Fruit fly (Drosophila melanogaster) whole organism, embryonic: ENCODE results near the gene Tsp5D.

Source experiments
- Blimp-1 ChIP-seq: fragments of 200-800 bp; sonication (Bioruptor generic); optimal IDR thresholded peaks from 3 replicates; lab custom pipeline; 2018; ENCODE audit warnings: missing biosample characterization, missing genetic modification characterization, mild to moderate bottlenecking, moderate library complexity, missing genetic modification reagents
- BtbVII ChIP-seq: fragments of 200-800 bp; sonication (Bioruptor generic); optimal IDR thresholded peaks from 3 replicates; lab custom pipeline; 2017; ENCODE audit warnings: missing biosample characterization, mild to moderate bottlenecking, missing genetic modification characterization
- CG10209 ChIP-seq: fragments of 200-800 bp; sonication (Bioruptor generic); optimal IDR thresholded peaks from 3 replicates; lab custom pipeline; 2017; ENCODE audit warnings: missing biosample characterization, mild to moderate bottlenecking, missing genetic modification characterization, missing genetic modification reagents
- CG10267 ChIP-seq: fragments of 200-800 bp; sonication (Bioruptor generic); optimal IDR thresholded peaks from 2 replicates; lab custom pipeline; 2018; ENCODE audit warnings: missing biosample characterization, mild to moderate bottlenecking, missing genetic modification characterization, moderate library complexity
- CG10462 ChIP-seq: fragments of 200-800 bp; sonication (Bioruptor generic); optimal IDR thresholded peaks from 2 replicates; lab custom pipeline; 2016; ENCODE audit warnings: missing biosample characterization, missing genetic modification characterization
- CG11696 ChIP-seq: fragments of 200-800 bp; sonication (Bioruptor generic); IDR thresholded peaks from 2 replicates; pipeline ENCODE4 v1.3.6; 2022; ENCODE audit warnings: missing biosample characterization, missing genetic modification characterization
- CG12071 ChIP-seq: fragments of 200-800 bp; sonication (Bioruptor generic); optimal IDR thresholded peaks from 3 replicates; lab custom pipeline; 2018; ENCODE audit warnings: missing biosample characterization, mild to moderate bottlenecking, missing genetic modification characterization
- CG12155 ChIP-seq: fragments of 200-800 bp; sonication (Bioruptor generic); optimal IDR thresholded peaks from 3 replicates; lab custom pipeline; 2016; ENCODE audit warnings: missing biosample characterization, missing genetic modification characterization
- CG13296 ChIP-seq: fragments of 200-800 bp; sonication (Bioruptor generic); optimal IDR thresholded peaks from 3 replicates; lab custom pipeline; 2018; ENCODE audit warnings: missing biosample characterization, mild to moderate bottlenecking, missing genetic modification characterization
- CG14965 ChIP-seq: fragments of 200-800 bp; sonication (Bioruptor generic); optimal IDR thresholded peaks from 2 replicates; lab custom pipeline; 2016; ENCODE audit warnings: missing biosample characterization, missing genetic modification characterization, borderline replicate concordance
- CG15269 ChIP-seq: fragments of 200-800 bp; sonication (Bioruptor generic); optimal IDR thresholded peaks from 2 replicates; lab custom pipeline; 2018; ENCODE audit warnings: missing biosample characterization, mild to moderate bottlenecking, missing genetic modification characterization, moderate library complexity
- CG17359 ChIP-seq: fragments of 200-800 bp; sonication (Bioruptor generic); optimal IDR thresholded peaks from 3 replicates; lab custom pipeline; 2018; ENCODE audit warnings: missing biosample characterization, mild to moderate bottlenecking, missing genetic modification characterization, moderate library complexity
- CG17361 ChIP-seq: fragments of 200-800 bp; sonication (Bioruptor generic); IDR thresholded peaks from 3 replicates; pipeline ENCODE4 v1.3.6; 2022; ENCODE audit warnings: missing biosample characterization, missing genetic modification characterization
- CG30020 ChIP-seq: fragments of 200-800 bp; optimal IDR thresholded peaks from 2 replicates; lab custom pipeline; 2019; ENCODE audit warnings: missing biosample characterization, mild to moderate bottlenecking, missing genetic modification characterization, moderate library complexity
- CG32772 ChIP-seq: fragments of 200-800 bp; sonication (Bioruptor generic); IDR thresholded peaks from 2 replicates; pipeline ENCODE4 v1.3.6; 2022; ENCODE audit warnings: missing biosample characterization, missing genetic modification characterization
- CG34422 ChIP-seq: fragments of 200-800 bp; sonication (Bioruptor generic); IDR thresholded peaks from 3 replicates; pipeline ENCODE4 v1.3.6; 2022; ENCODE audit warnings: missing biosample characterization, missing genetic modification characterization
- CG4617 ChIP-seq: fragments of 200-800 bp; sonication (Bioruptor generic); optimal IDR thresholded peaks from 3 replicates; lab custom pipeline; 2016; ENCODE audit warnings: missing biosample characterization, missing genetic modification characterization, borderline replicate concordance
- CG4730 ChIP-seq: fragments of 200-800 bp; sonication (Bioruptor generic); IDR thresholded peaks from 2 replicates; pipeline ENCODE4 v1.3.6; 2022; ENCODE audit warnings: missing biosample characterization, missing genetic modification characterization
- CG7556 ChIP-seq: fragments of 200-800 bp; sonication (Bioruptor generic); optimal IDR thresholded peaks from 2 replicates; lab custom pipeline; 2017; ENCODE audit warnings: missing biosample characterization, mild to moderate bottlenecking, missing genetic modification characterization
- CG8924 ChIP-seq: fragments of 200-800 bp; optimal IDR thresholded peaks from 3 replicates; lab custom pipeline; 2019; ENCODE audit warnings: missing biosample characterization, mild to moderate bottlenecking, missing genetic modification characterization, moderate library complexity
- CTCF ChIP-seq: fragments of 200-800 bp; sonication (Bioruptor generic); optimal IDR thresholded peaks from 2 replicates; lab custom pipeline; 2017; ENCODE audit warnings: missing biosample characterization, mild to moderate bottlenecking, missing genetic modification characterization, moderate library complexity
- CkIIα-i1 ChIP-seq: fragments of 200-800 bp; sonication (Bioruptor generic); IDR thresholded peaks from 2 replicates; pipeline ENCODE4 v1.3.6; 2022; ENCODE audit warnings: missing biosample characterization, missing genetic modification characterization
- CrebB ChIP-seq: fragments of 200-800 bp; sonication (Bioruptor generic); optimal IDR thresholded peaks from 3 replicates; lab custom pipeline; 2018; ENCODE audit warnings: missing biosample characterization, mild to moderate bottlenecking, missing genetic modification characterization
- Dbx ChIP-seq: fragments of 200-800 bp; sonication (Bioruptor generic); IDR thresholded peaks from 3 replicates; pipeline ENCODE4 v1.3.6; 2022; ENCODE audit warnings: missing biosample characterization, missing genetic modification characterization
- Fer2 ChIP-seq: fragments of 200-800 bp; sonication (Bioruptor generic); optimal IDR thresholded peaks from 2 replicates; lab custom pipeline; 2018; ENCODE audit warnings: missing biosample characterization, mild to moderate bottlenecking, missing genetic modification characterization, moderate library complexity
- H15 ChIP-seq: fragments of 200-800 bp; sonication (Bioruptor generic); IDR thresholded peaks from 3 replicates; pipeline ENCODE4 v1.3.6; 2022; ENCODE audit warnings: missing biosample characterization, missing genetic modification characterization
- Mad ChIP-seq: fragments of 200-800 bp; sonication (Bioruptor generic); optimal IDR thresholded peaks from 2 replicates; lab custom pipeline; 2016; ENCODE audit warnings: missing biosample characterization, missing genetic modification characterization
- Med ChIP-seq: fragments of 200-800 bp; sonication (Bioruptor generic); peaks from one replicate; lab custom pipeline; 2016; ENCODE audit warnings: missing biosample characterization, missing genetic modification characterization, mild to moderate bottlenecking, inconsistent platforms, moderate library complexity
- Stat92E ChIP-seq, 3 experiments: fragments of >200 bp in 2 of 3; fragments of 200-800 bp in 1 of 3; sonication (Bioruptor generic) in 1 of 3; optimal IDR thresholded peaks; 2 replicates each; lab custom pipeline; 2017 to 2019; ENCODE audit warnings: missing biosample characterization in 3 of 3, missing genetic modification characterization in 3 of 3, mild to moderate bottlenecking in 1 of 3, moderate library complexity in 1 of 3
- Xbp1 ChIP-seq: fragments of 200-800 bp; sonication (Bioruptor generic); optimal IDR thresholded peaks from 3 replicates; lab custom pipeline; 2016; ENCODE audit warnings: missing biosample characterization, mild to moderate bottlenecking, missing genetic modification characterization
- al ChIP-seq: fragments of 200-800 bp; sonication (Bioruptor generic); IDR thresholded peaks from 2 replicates; pipeline ENCODE4 v1.3.6; 2022; ENCODE audit warnings: missing biosample characterization, missing genetic modification characterization
- ash1 ChIP-seq: fragments of 200-800 bp; sonication (Bioruptor generic); optimal IDR thresholded peaks from 2 replicates; lab custom pipeline; 2018; ENCODE audit warnings: missing biosample characterization, mild to moderate bottlenecking, missing genetic modification characterization
- bab2 ChIP-seq: fragments of 200-800 bp; sonication (Bioruptor generic); optimal IDR thresholded peaks from 2 replicates; lab custom pipeline; 2016; ENCODE audit warnings: missing biosample characterization, missing genetic modification characterization
- croc ChIP-seq: fragments of 200-800 bp; sonication (Bioruptor generic); conservative IDR thresholded peaks from 3 replicates; pipeline ENCODE4 v1.3.6; 2022; ENCODE audit warnings: missing biosample characterization, missing genetic modification characterization
- danr ChIP-seq: fragments of 200-800 bp; sonication (Bioruptor generic); IDR thresholded peaks from 2 replicates; pipeline ENCODE4 v1.3.6; 2022; ENCODE audit warnings: missing biosample characterization, missing genetic modification characterization
- fd96Cb ChIP-seq: fragments of 200-800 bp; sonication (Bioruptor generic); optimal IDR thresholded peaks from 2 replicates; lab custom pipeline; 2018; ENCODE audit warnings: missing biosample characterization, mild to moderate bottlenecking, missing genetic modification characterization, moderate library complexity
- insv ChIP-seq, 2 experiments: fragments of 200-800 bp; sonication (Bioruptor generic); optimal IDR thresholded peaks; 3 replicates each; lab custom pipeline; 2016 to 2018; ENCODE audit warnings: missing biosample characterization in 2 of 2, missing genetic modification characterization in 2 of 2
- inv ChIP-seq: fragments of 200-800 bp; sonication (Bioruptor generic); IDR thresholded peaks from 2 replicates; pipeline ENCODE4 v1.3.6; 2022; ENCODE audit warnings: missing biosample characterization, missing genetic modification characterization; ENCODE audit not compliant: partially characterized antibody
- kni ChIP-seq: fragments of 200-800 bp; sonication (Bioruptor generic); optimal IDR thresholded peaks from 3 replicates; lab custom pipeline; 2017; ENCODE audit warnings: mild to moderate bottlenecking, missing biosample characterization, missing genetic modification reagents, missing genetic modification characterization
- nom ChIP-seq: fragments of 200-800 bp; sonication (Bioruptor generic); optimal IDR thresholded peaks from 2 replicates; lab custom pipeline; 2017; ENCODE audit warnings: missing biosample characterization, missing genetic modification characterization, mild to moderate bottlenecking, moderate library complexity, missing genetic modification reagents
- peb ChIP-seq: fragments of 200-800 bp; sonication (Bioruptor generic); IDR thresholded peaks from 2 replicates; pipeline ENCODE4 v1.3.6; 2022; ENCODE audit warnings: missing biosample characterization, missing genetic modification characterization
- pho ChIP-seq: fragments of 200-800 bp; sonication (Bioruptor generic); optimal IDR thresholded peaks from 2 replicates; lab custom pipeline; 2016; ENCODE audit warnings: missing biosample characterization, missing genetic modification characterization
- prd ChIP-seq, 3 experiments: fragments of >200 bp in 2 of 3; fragments of 200-800 bp in 1 of 3; sonication (Bioruptor generic) in 1 of 3; optimal IDR thresholded peaks in 2 of 3; IDR thresholded peaks in 1 of 3; 2 replicates in 2 of 3; 3 replicates in 1 of 3; pipeline versions ENCODE4 v1.3.6 to Lab custom; 2017 to 2022; ENCODE audit warnings: missing biosample characterization in 1 of 3, missing genetic modification characterization in 1 of 3
- row ChIP-seq: fragments of 200-800 bp; sonication (Bioruptor generic); IDR thresholded peaks from 3 replicates; pipeline ENCODE4 v1.3.6; 2022; ENCODE audit warnings: missing biosample characterization, missing genetic modification characterization
- salm ChIP-seq: fragments of 200-800 bp; sonication (Bioruptor generic); optimal IDR thresholded peaks from 2 replicates; lab custom pipeline; 2018; ENCODE audit warnings: missing biosample characterization, mild to moderate bottlenecking, missing genetic modification characterization
- scrt ChIP-seq: fragments of 200-800 bp; sonication (Bioruptor generic); optimal IDR thresholded peaks from 2 replicates; lab custom pipeline; 2018; ENCODE audit warnings: missing biosample characterization, mild to moderate bottlenecking, missing genetic modification characterization, moderate library complexity
- seq ChIP-seq: fragments of 200-800 bp; sonication (Bioruptor generic); IDR thresholded peaks from 2 replicates; pipeline ENCODE4 v1.3.6; 2022; ENCODE audit warnings: missing biosample characterization, missing genetic modification characterization
- ssp ChIP-seq: fragments of 200-800 bp; sonication (Bioruptor generic); IDR thresholded peaks from 2 replicates; pipeline ENCODE4 v1.3.6; 2022; ENCODE audit warnings: missing biosample characterization, missing genetic modification characterization
- ttk ChIP-seq: fragments of 200-800 bp; sonication (Bioruptor generic); IDR thresholded peaks from 2 replicates; pipeline ENCODE4 v2.1.2; 2022; ENCODE audit warnings: missing biosample characterization, missing genetic modification characterization
- zfh2 ChIP-seq: fragments of 200-800 bp; sonication (Bioruptor generic); optimal IDR thresholded peaks from 2 replicates; lab custom pipeline; 2016; ENCODE audit warnings: missing biosample characterization, missing genetic modification characterization

Tsp5D gene

DNA sequence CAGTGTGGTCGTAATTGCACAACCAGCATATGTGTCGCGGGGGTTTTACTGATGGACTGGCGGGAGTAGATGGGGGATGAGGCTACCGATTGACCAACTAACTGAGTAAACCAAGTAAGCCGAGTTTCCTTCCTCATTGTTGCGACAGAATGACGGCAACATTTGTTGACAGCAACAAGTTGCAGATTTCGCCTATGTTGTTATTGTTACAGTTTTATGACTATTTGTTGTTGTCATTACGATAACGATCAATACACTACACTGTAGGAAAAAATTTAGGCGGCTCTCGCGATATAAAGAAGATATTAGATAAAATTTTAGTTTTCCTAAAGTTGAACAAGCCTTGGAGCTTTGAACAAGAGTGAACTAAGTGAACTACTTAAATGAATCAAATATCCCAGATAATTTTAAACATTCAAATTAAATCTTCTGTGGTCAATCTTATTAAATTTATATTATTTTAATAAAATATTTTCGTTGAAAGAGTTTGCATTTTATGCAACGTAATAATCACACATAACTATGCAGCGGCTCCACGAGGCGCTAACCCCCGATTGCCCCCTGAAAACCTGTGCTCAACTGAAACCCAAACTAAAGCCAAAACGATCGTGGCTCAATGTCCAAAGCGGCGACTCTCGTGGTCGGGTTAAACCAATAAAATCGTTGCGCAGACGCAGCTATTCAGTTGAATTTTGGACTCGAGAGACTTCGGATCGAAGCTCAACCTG is 7.2 kb downstream of the Tsp5D start, which contains the start of gene CG5928 (continued):
- TF ChIP-seq CG11696 (GFP tag; lab: Robert Waterston, UW), result no peak
- no peak for TF ChIP-seq CG4617 (GFP tag; lab: Kevin White, UChicago)
- no peak for TF ChIP-seq pho (GFP tag; lab: Kevin White, UChicago)
- TF ChIP-seq CG10209, result peak; percentile 52
- no peak for TF ChIP-seq prd (optimal IDR thresholded peaks at IDR 0.05; lab: Kevin White, UChicago)
- TF ChIP-seq prd (GFP tag; IDR thresholded peaks at IDR 0.05; lab: Robert Waterston, UW), result peak; percentile 54; the same call in 1 of the 3 replicates
- TF ChIP-seq zfh2 (GFP tag; lab: Kevin White, UChicago), result no peak
- TF ChIP-seq row (GFP tag; lab: Robert Waterston, UW), result peak; percentile 58
- peak; percentile 39 for TF ChIP-seq fd96Cb (tag; lab: Kevin White, UChicago)
- no peak for TF ChIP-seq Stat92E (GFP tag; optimal IDR thresholded peaks at IDR 0.05; lab: Kevin White, UChicago)
- TF ChIP-seq Blimp-1 (GFP tag; lab: Kevin White, UChicago), result peak; percentile 13
- no peak for TF ChIP-seq Dbx (GFP tag; lab: Robert Waterston, UW)
- TF ChIP-seq CG10462, result no peak
- TF ChIP-seq CG13296 (GFP tag; lab: Kevin White, UChicago), result peak; percentile 39
- TF ChIP-seq CG17361 (GFP tag; lab: Robert Waterston, UW), result peak; percentile 41; the same call in 1 of the 3 replicates
- peak; percentile 59 for TF ChIP-seq CG15269 (tag; lab: Kevin White, UChicago)
- peak; percentile 16 for TF ChIP-seq Med (GFP tag; lab: Kevin White, UChicago)
- TF ChIP-seq bab2 (GFP tag; lab: Kevin White, UChicago), result no peak
- TF ChIP-seq CG12071 (GFP tag; lab: Kevin White, UChicago), result no peak
- TF ChIP-seq nom, result no peak
- no peak for TF ChIP-seq croc (GFP tag; lab: Robert Waterston, UW)
- TF ChIP-seq CG30020 (tag; lab: Kevin White, UChicago), result no peak
- peak; percentile 35 for TF ChIP-seq CG10267 (tag; lab: Kevin White, UChicago)
- TF ChIP-seq scrt (GFP tag; lab: Kevin White, UChicago), result peak; percentile 8
- TF ChIP-seq al (GFP tag; lab: Robert Waterston, UW), result no peak
- TF ChIP-seq salm, result no peak
- TF ChIP-seq CkIIα-i1, result no peak
- TF ChIP-seq ssp (GFP tag; lab: Robert Waterston, UW), result no peak
- TF ChIP-seq seq (GFP tag; lab: Robert Waterston, UW), result no peak
- no peak for TF ChIP-seq insv (GFP tag; optimal IDR thresholded peaks at IDR 0.05; lab: Kevin White, UChicago)
- TF ChIP-seq CrebB (tag; lab: Kevin White, UChicago), result no peak
- TF ChIP-seq CG32772 (GFP tag; lab: Robert Waterston, UW), result no peak
- TF ChIP-seq CG17359 (tag; lab: Kevin White, UChicago), result peak; percentile 63
- no peak for TF ChIP-seq danr (GFP tag; lab: Robert Waterston, UW)
- no peak for TF ChIP-seq ttk (GFP tag; lab: Robert Waterston, UW)
- TF ChIP-seq CG12155 (GFP tag; lab: Kevin White, UChicago), result no peak
- TF ChIP-seq peb, result no peak
- TF ChIP-seq Xbp1 (GFP tag; lab: Kevin White, UChicago), result peak; percentile 25
- TF ChIP-seq CG4730 (GFP tag; lab: Robert Waterston, UW), result no peak
- TF ChIP-seq CG7556, result peak; percentile 36
- TF ChIP-seq Fer2 (tag; lab: Kevin White, UChicago), result no peak
- TF ChIP-seq inv (GFP tag; lab: Robert Waterston, UW), result no peak
- TF ChIP-seq H15, result peak; percentile 25; the same call in 1 of the 3 replicates
- peak; percentile 13 for TF ChIP-seq BtbVII (GFP tag; lab: Kevin White, UChicago)
- TF ChIP-seq CG34422, result no peak
- TF ChIP-seq ash1 (GFP tag; lab: Kevin White, UChicago), result no peak
- TF ChIP-seq Mad (GFP tag; lab: Kevin White, UChicago), result no peak
- TF ChIP-seq kni, result no peak
- no peak for TF ChIP-seq CG14965 (GFP tag; lab: Kevin White, UChicago)
- TF ChIP-seq CTCF, result no peak
- peak; percentile 25 for TF ChIP-seq CG8924
